Worm (Caenorhabditis elegans) whole organism, L3 larva: ENCODE measurements around the gene ZK688.10.
A peak's percentile ranks its signal among the peaks of the same experiment; 100 is the strongest.

Experiments
- ZK546.5 ChIP-seq: sonication (generic microtip); optimal IDR thresholded peaks from 2 replicates; lab custom pipeline; 2017; ENCODE audit warnings: missing biosample characterization, missing genetic modification characterization
- aly-2 ChIP-seq: fragments of 150-350 bp; optimal IDR thresholded peaks from 2 replicates; lab custom pipeline; 2014; ENCODE audit warnings: missing biosample characterization, missing genetic modification characterization
- ama-1 ChIP-seq: fragments of 150-350 bp; optimal IDR thresholded peaks from 2 replicates; lab custom pipeline; 2018
- ceh-16 ChIP-seq: sonication (generic microtip); optimal IDR thresholded peaks from 2 replicates; lab custom pipeline; 2017; ENCODE audit warnings: missing biosample characterization, missing genetic modification characterization
- ceh-28 ChIP-seq: fragments of 150-350 bp; optimal IDR thresholded peaks from 2 replicates; lab custom pipeline; 2014; ENCODE audit warnings: missing biosample characterization, missing genetic modification reagents, missing genetic modification characterization
- ceh-82 ChIP-seq: fragments of 150-350 bp; optimal IDR thresholded peaks from 2 replicates; lab custom pipeline; 2014; ENCODE audit warnings: missing biosample characterization, missing genetic modification characterization
- daf-12 ChIP-seq: fragments of 150-350 bp; optimal IDR thresholded peaks from 2 replicates; lab custom pipeline; 2014; ENCODE audit warnings: missing biosample characterization, missing genetic modification reagents, missing genetic modification characterization
- egl-5 ChIP-seq: fragments of 150-350 bp; optimal IDR thresholded peaks from 2 replicates; lab custom pipeline; 2017; ENCODE audit warnings: missing biosample characterization, missing genetic modification reagents, missing genetic modification characterization, inconsistent platforms
- elt-1 ChIP-seq: fragments of 150-350 bp; optimal IDR thresholded peaks from 2 replicates; lab custom pipeline; 2014; ENCODE audit warnings: missing biosample characterization, missing genetic modification characterization
- elt-2 ChIP-seq: sonication (generic microtip); optimal IDR thresholded peaks from 2 replicates; lab custom pipeline; 2016; ENCODE audit warnings: missing genetic modification reagents, mild to moderate bottlenecking, missing genetic modification characterization, missing compliant biosample characterization
- elt-3 ChIP-seq, 3 experiments: fragments of 150-350 bp in 1 of 3; sonication (generic microtip) in 2 of 3; optimal IDR thresholded peaks; 2 replicates in 2 of 3; 4 replicates in 1 of 3; lab custom pipeline; 2014 to 2017; ENCODE audit warnings: missing biosample characterization in 3 of 3, missing genetic modification characterization in 3 of 3
- fkh-10 ChIP-seq: sonication (generic microtip); optimal IDR thresholded peaks from 2 replicates; lab custom pipeline; 2017; ENCODE audit warnings: missing biosample characterization, missing genetic modification reagents, missing genetic modification characterization
- fkh-2 ChIP-seq: fragments of 150-350 bp; optimal IDR thresholded peaks from 2 replicates; lab custom pipeline; 2014; ENCODE audit warnings: missing biosample characterization, missing genetic modification reagents, missing genetic modification characterization
- fos-1 ChIP-seq: fragments of 150-350 bp; optimal IDR thresholded peaks from 2 replicates; lab custom pipeline; 2014; ENCODE audit warnings: missing biosample characterization, missing genetic modification characterization
- hmg-11 ChIP-seq: sonication (generic microtip); optimal IDR thresholded peaks from 2 replicates; lab custom pipeline; 2016; ENCODE audit warnings: missing genetic modification characterization, missing compliant biosample characterization
- mdl-1 ChIP-seq: fragments of 150-350 bp; optimal IDR thresholded peaks from 2 replicates; lab custom pipeline; 2014; ENCODE audit warnings: missing biosample characterization, missing genetic modification characterization
- mml-1 ChIP-seq: fragments of 150-350 bp; sonication (generic microtip); optimal IDR thresholded peaks from 3 replicates; lab custom pipeline; 2014; ENCODE audit warnings: missing biosample characterization, missing genetic modification characterization
- nfya-1 ChIP-seq: sonication (generic microtip); optimal IDR thresholded peaks from 2 replicates; lab custom pipeline; 2017; ENCODE audit warnings: missing genetic modification characterization, mild to moderate bottlenecking, missing compliant biosample characterization, antibody characterized with exemption, moderate library complexity; ENCODE audit not compliant: insufficient read depth
- nhr-11 ChIP-seq: fragments of 150-350 bp; optimal IDR thresholded peaks from 2 replicates; lab custom pipeline; 2014; ENCODE audit warnings: missing biosample characterization, missing genetic modification characterization
- nhr-12 ChIP-seq: fragments of 150-350 bp; optimal IDR thresholded peaks from 2 replicates; lab custom pipeline; 2014; ENCODE audit warnings: missing biosample characterization, missing genetic modification characterization
- nhr-237 ChIP-seq: fragments of 150-350 bp; optimal IDR thresholded peaks from 2 replicates; lab custom pipeline; 2014; ENCODE audit warnings: missing biosample characterization, missing genetic modification characterization
- nhr-25 ChIP-seq: sonication (generic microtip); optimal IDR thresholded peaks from 2 replicates; lab custom pipeline; 2017; ENCODE audit warnings: missing biosample characterization, missing genetic modification characterization
- nhr-28 ChIP-seq: fragments of 150-350 bp; optimal IDR thresholded peaks from 2 replicates; lab custom pipeline; 2014; ENCODE audit warnings: missing biosample characterization, missing genetic modification characterization
- nhr-76 ChIP-seq: fragments of 150-350 bp; sonication (generic microtip); optimal IDR thresholded peaks from 5 replicates; lab custom pipeline; 2014; ENCODE audit warnings: missing biosample characterization, missing genetic modification characterization
- pqm-1 ChIP-seq: fragments of 150-350 bp; optimal IDR thresholded peaks from 2 replicates; lab custom pipeline; 2017; ENCODE audit warnings: missing biosample characterization, missing genetic modification characterization, inconsistent platforms
- snpc-4 ChIP-seq: fragments of 150-350 bp; optimal IDR thresholded peaks from 2 replicates; lab custom pipeline; 2014; ENCODE audit warnings: missing biosample characterization, missing genetic modification characterization
- tbx-2 ChIP-seq: sonication (generic microtip); optimal IDR thresholded peaks from 2 replicates; lab custom pipeline; 2016; ENCODE audit warnings: mild to moderate bottlenecking, missing genetic modification characterization, missing compliant biosample characterization
- unc-39 ChIP-seq: sonication (generic microtip); optimal IDR thresholded peaks from 4 replicates; lab custom pipeline; 2017; ENCODE audit warnings: missing biosample characterization, missing genetic modification characterization
- unc-62 ChIP-seq: fragments of 150-350 bp; sonication (generic microtip); optimal IDR thresholded peaks from 4 replicates; lab custom pipeline; 2014; ENCODE audit warnings: missing biosample characterization, missing genetic modification reagents, missing genetic modification characterization

The ZK688.10 gene

DNA sequence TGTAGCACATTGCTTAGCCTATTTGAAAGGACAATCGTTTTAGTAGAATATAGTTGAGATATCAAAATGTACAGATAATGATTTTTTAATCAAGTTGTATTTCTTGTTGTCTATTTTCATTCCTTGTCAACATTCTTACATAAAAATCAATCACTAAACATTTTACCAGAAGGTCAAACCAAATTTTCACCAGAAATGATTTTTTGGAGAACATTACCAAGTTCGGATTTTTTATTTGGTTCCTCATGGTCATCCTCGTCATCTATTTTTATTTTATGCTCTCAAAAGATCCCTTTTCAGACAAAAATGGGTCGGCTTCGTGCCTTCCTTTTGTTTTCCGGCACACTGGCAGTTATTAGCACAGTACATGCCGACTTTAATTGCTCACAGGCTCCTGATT, 23.3 kb downstream of the ZK688.10 start, which contains the start of gene tyr-1:
TSS of gene tyr-1 (plus strand) at position 301 of the 400 bp plus-strand sequence.
- no peak for TF ChIP-seq ceh-82 (tag; lab: Kevin White, UChicago)
- TF ChIP-seq nhr-237 (tag; lab: Kevin White, UChicago), result no peak
- no peak for TF ChIP-seq mml-1 (tag; lab: Kevin White, UChicago)
- no peak for TF ChIP-seq ZK546.5 (tag; lab: Kevin White, UChicago)
- no peak for TF ChIP-seq nhr-11 (tag; lab: Kevin White, UChicago)
- TF ChIP-seq elt-2, result no peak
- TF ChIP-seq tbx-2 (tag; lab: Kevin White, UChicago), result no peak

ce11 chrIII:7872776-7873175, 24.0 kb downstream of the ZK688.10 start:
- no peak for TF ChIP-seq egl-5 (tag; lab: Kevin White, UChicago)
- no peak for TF ChIP-seq mdl-1
- no peak for TF ChIP-seq ceh-82 (tag; lab: Kevin White, UChicago)
- TF ChIP-seq ama-1 (lab: Kevin White, UChicago), result no peak
- TF ChIP-seq ceh-28 (tag; lab: Kevin White, UChicago), result no peak
- TF ChIP-seq fos-1 (tag; lab: Kevin White, UChicago), result no peak
- no peak for TF ChIP-seq unc-39 (tag; lab: Kevin White, UChicago)
- no peak for TF ChIP-seq fkh-2 (tag; lab: Kevin White, UChicago)
- no peak for TF ChIP-seq hmg-11
- no peak for TF ChIP-seq fkh-10 (GFP tag; lab: Kevin White, UChicago)
- no peak for TF ChIP-seq elt-3 (tag; optimal IDR thresholded peaks at IDR 0.05; lab: Kevin White, UChicago)
- TF ChIP-seq nhr-12, result no peak
- no peak for TF ChIP-seq mml-1 (tag; lab: Kevin White, UChicago)
- no peak for TF ChIP-seq elt-1 (tag; lab: Kevin White, UChicago)

- TF ChIP-seq ZK546.5 (tag; lab: Kevin White, UChicago) (no peak), unc-62 (no peak), egl-5 (tag; lab: Kevin White, UChicago) (no peak), nhr-76 (tag; lab: Kevin White, UChicago) (no peak), nhr-12 (no peak), ceh-82 (tag; lab: Kevin White, UChicago) (no peak), mdl-1 (no peak), tbx-2 (tag; lab: Kevin White, UChicago) (no peak), nfya-1 (tag; lab: Kevin White, UChicago) (no peak), ceh-16 (tag; lab: Kevin White, UChicago) (no peak)
- TF ChIP-seq, all 47 proteins: peak for 0
These were observed 30.6 kb downstream of the ZK688.10 start, which contains the start of gene cup-4 for ce11 chrIII:7866189-7866588. Gene cup-4 (plus strand): TSS chrIII:7866489.

- TF ChIP-seq pqm-1 (tag; lab: Kevin White, UChicago), result peak; percentile 37
- TF ChIP-seq elt-2, result peak; percentile 57
- TF ChIP-seq unc-62, result no peak
These were observed 31.5 kb downstream of the ZK688.10 start, which contains the start of gene slc-17.3 for ce11 chrIII:7865238-7865761. Gene slc-17.3 (minus strand): TSS chrIII:7865288.

DNA sequence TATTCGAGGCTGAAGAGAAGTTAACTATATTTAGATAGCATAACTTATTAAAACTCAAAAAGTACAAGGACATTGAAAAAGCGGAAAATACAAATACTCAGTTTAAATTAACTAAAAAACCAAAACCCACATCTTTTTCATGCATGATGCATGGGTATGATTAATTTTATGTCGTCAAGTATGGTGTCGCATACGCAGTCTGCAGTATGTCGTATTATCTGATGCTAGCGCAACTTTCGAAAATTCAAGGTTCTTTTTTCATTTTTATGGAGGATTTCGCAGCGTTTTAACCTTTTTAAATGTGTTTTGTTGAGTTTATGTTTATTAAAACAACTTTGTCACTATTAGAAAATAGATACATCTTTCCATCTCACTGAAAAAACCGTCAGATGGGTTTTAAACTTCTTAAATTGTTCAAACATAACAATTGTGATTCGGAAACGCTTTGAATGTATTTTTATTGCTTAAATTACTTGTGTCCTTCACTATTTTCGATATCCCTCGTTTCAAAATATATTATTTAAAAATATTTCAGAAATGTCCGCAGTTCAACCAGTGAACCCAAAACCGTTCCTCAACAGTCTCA, 35.2 kb downstream of the ZK688.10 start, which contains the start of gene snr-5:
TSS of gene snr-5 (plus strand) at position 536 of the 586 bp plus-strand sequence.
- no peak for TF ChIP-seq elt-2
- TF ChIP-seq hmg-11, result peak; percentile 31
- no peak for TF ChIP-seq snpc-4 (tag; lab: Kevin White, UChicago)
- peak; percentile 40 for TF ChIP-seq nfya-1 (tag; lab: Kevin White, UChicago)
- TF ChIP-seq ceh-82 (tag; lab: Kevin White, UChicago), result no peak
- TF ChIP-seq mml-1 (tag; lab: Kevin White, UChicago), result no peak
- TF ChIP-seq nhr-25 (tag; lab: Kevin White, UChicago), result no peak

ce11 chrIII:7860885-7861284, 35.9 kb downstream of the ZK688.10 start, which contains the start of gene cuc-1:
Gene cuc-1 (minus strand): TSS chrIII:7860985.
- TF ChIP-seq hmg-11 (no peak), elt-2 (peak; percentile 31), nhr-28 (tag; lab: Kevin White, UChicago) (no peak), ceh-82 (tag; lab: Kevin White, UChicago) (no peak), aly-2 (tag; lab: Kevin White, UChicago) (no peak), daf-12 (no peak)
